Worm (Caenorhabditis elegans) whole organism, young adult: ENCODE data around the gene dcap-1.
A peak's percentile ranks its signal among the peaks of the same experiment; 100 is the strongest.

Experiments used
- B0019.2 ChIP-seq: fragments of 200-800 bp; sonication (Bioruptor generic); conservative IDR thresholded peaks from 2 replicates; pipeline ENCODE4 v1.3.6; 2022; ENCODE audit warnings: missing genetic modification reagents, missing genetic modification characterization, missing compliant biosample characterization
- B0035.1 ChIP-seq: sonication (generic microtip); optimal IDR thresholded peaks from 2 replicates; lab custom pipeline; 2016; ENCODE audit warnings: missing genetic modification characterization, mild to moderate bottlenecking, missing compliant biosample characterization, missing genotype, missing genetic modification reagents
- B0336.3 ChIP-seq: fragments of 200-800 bp; sonication (Bioruptor generic); IDR thresholded peaks from 2 replicates; pipeline ENCODE4 v1.3.6; 2022; ENCODE audit warnings: missing genetic modification characterization, missing compliant biosample characterization
- C06A6.2 ChIP-seq: fragments of 200-800 bp; sonication (Bioruptor generic); conservative IDR thresholded peaks from 2 replicates; pipeline ENCODE4 v1.3.6; 2022; ENCODE audit warnings: missing genetic modification characterization, missing compliant biosample characterization
- F23B12.7 ChIP-seq: sonication (generic microtip); optimal IDR thresholded peaks from 2 replicates; lab custom pipeline; 2017; ENCODE audit warnings: missing genetic modification characterization, mild to moderate bottlenecking, missing compliant biosample characterization, antibody characterized with exemption, moderate library complexity; ENCODE audit not compliant: insufficient read depth
- F37B4.10 ChIP-seq: fragments of 200-800 bp; sonication (Bioruptor generic); IDR thresholded peaks from 2 replicates; pipeline ENCODE4 v1.3.6; 2022; ENCODE audit warnings: missing genetic modification characterization, missing compliant biosample characterization
- F49E8.2 ChIP-seq: sonication (generic microtip); optimal IDR thresholded peaks from 3 replicates; lab custom pipeline; 2017; ENCODE audit warnings: missing genetic modification characterization, mild to moderate bottlenecking, missing compliant biosample characterization, antibody characterized with exemption, moderate library complexity; ENCODE audit not compliant: insufficient read depth
- F52B5.7 ChIP-seq: sonication (generic microtip); optimal IDR thresholded peaks from 2 replicates; lab custom pipeline; 2016; ENCODE audit warnings: mild to moderate bottlenecking, missing genetic modification characterization, missing compliant biosample characterization
- F57A8.1 ChIP-seq: fragments of 200-800 bp; sonication (Bioruptor generic); optimal IDR thresholded peaks from 2 replicates; lab custom pipeline; 2018; ENCODE audit warnings: mild to moderate bottlenecking, missing genetic modification characterization, moderate library complexity, missing compliant biosample characterization
- T26A5.8 ChIP-seq: sonication (generic microtip); optimal IDR thresholded peaks from 2 replicates; lab custom pipeline; 2016; ENCODE audit warnings: missing genetic modification characterization, missing compliant biosample characterization
- aptf-2 ChIP-seq: fragments of 200-800 bp; sonication (Bioruptor generic); conservative IDR thresholded peaks from 2 replicates; pipeline ENCODE4 v1.3.6; 2022; ENCODE audit warnings: missing genetic modification reagents, missing genetic modification characterization, missing compliant biosample characterization
- athp-1 ChIP-seq: sonication (generic microtip); optimal IDR thresholded peaks from 2 replicates; lab custom pipeline; 2017; ENCODE audit warnings: mild to moderate bottlenecking, missing genetic modification characterization, missing compliant biosample characterization
- bed-2 ChIP-seq: fragments of 200-800 bp; sonication (Bioruptor generic); IDR thresholded peaks from 2 replicates; pipeline ENCODE4 v1.3.6; 2022; ENCODE audit warnings: missing genetic modification reagents, missing genetic modification characterization, missing compliant biosample characterization
- ccch-3 ChIP-seq: fragments of 200-800 bp; sonication (Bioruptor generic); optimal IDR thresholded peaks from 2 replicates; lab custom pipeline; 2018; ENCODE audit warnings: mild to moderate bottlenecking, missing genetic modification characterization, missing compliant biosample characterization
- cebp-1 ChIP-seq, 2 experiments: fragments of 200-800 bp in 1 of 2; sonication (Bioruptor generic) in 1 of 2; sonication (generic microtip) in 1 of 2; IDR thresholded peaks in 1 of 2; optimal IDR thresholded peaks in 1 of 2; 2 replicates each; pipeline versions ENCODE4 v1.3.6 to Lab custom; 2017 to 2022; ENCODE audit warnings: missing compliant biosample characterization in 2 of 2, missing genetic modification characterization in 2 of 2, mild to moderate bottlenecking in 1 of 2, missing genetic modification reagents in 1 of 2, moderate library complexity in 1 of 2
- cebp-2 ChIP-seq: fragments of 200-800 bp; sonication (Bioruptor generic); IDR thresholded peaks from 2 replicates; pipeline ENCODE4 v1.3.6; 2022; ENCODE audit warnings: missing genetic modification characterization, missing compliant biosample characterization
- ceh-100 ChIP-seq: fragments of 200-800 bp; sonication (Bioruptor generic); IDR thresholded peaks from 2 replicates; pipeline ENCODE4 v1.3.6; 2022; ENCODE audit warnings: missing genetic modification reagents, missing genetic modification characterization, missing compliant biosample characterization
- ceh-27 ChIP-seq: fragments of 200-800 bp; sonication (Bioruptor generic); optimal IDR thresholded peaks from 2 replicates; lab custom pipeline; 2018; ENCODE audit warnings: mild to moderate bottlenecking, missing genetic modification characterization, moderate library complexity, missing compliant biosample characterization
- dpff-1 ChIP-seq: sonication (generic microtip); optimal IDR thresholded peaks from 2 replicates; lab custom pipeline; 2017; ENCODE audit warnings: mild to moderate bottlenecking, missing genetic modification characterization, missing compliant biosample characterization
- dpl-1 ChIP-seq: fragments of 150-350 bp; optimal IDR thresholded peaks from 2 replicates; lab custom pipeline; 2014; ENCODE audit warnings: missing biosample characterization, missing genetic modification reagents, missing genetic modification characterization
- ets-4 ChIP-seq: fragments of 200-800 bp; sonication (Bioruptor generic); optimal IDR thresholded peaks from 2 replicates; lab custom pipeline; 2018; ENCODE audit warnings: mild to moderate bottlenecking, missing genetic modification characterization, missing compliant biosample characterization
- fkh-3 ChIP-seq: sonication (generic microtip); optimal IDR thresholded peaks from 2 replicates; lab custom pipeline; 2016; ENCODE audit warnings: mild to moderate bottlenecking, missing genetic modification characterization, missing compliant biosample characterization
- him-1 ChIP-seq: sonication (generic microtip); optimal IDR thresholded peaks from 2 replicates; lab custom pipeline; 2016; ENCODE audit warnings: missing genotype, missing genetic modification reagents, missing genetic modification characterization, missing compliant biosample characterization
- hrde-1 ChIP-seq: sonication (generic microtip); optimal IDR thresholded peaks from 2 replicates; lab custom pipeline; 2016; ENCODE audit warnings: missing genetic modification characterization, mild to moderate bottlenecking, missing compliant biosample characterization, moderate library complexity, missing genotype, missing genetic modification reagents, borderline replicate concordance
- hsf-1 ChIP-seq: fragments of 200-800 bp; sonication (Bioruptor generic); IDR thresholded peaks from 2 replicates; pipeline ENCODE4 v1.3.6; 2022; ENCODE audit warnings: missing genetic modification reagents, missing genetic modification characterization, missing compliant biosample characterization
- lin-26 ChIP-seq: fragments of 200-800 bp; sonication (Bioruptor generic); IDR thresholded peaks from 2 replicates; pipeline ENCODE4 v1.3.6; 2022; ENCODE audit warnings: missing genetic modification reagents, missing genetic modification characterization, missing compliant biosample characterization
- lin-54 ChIP-seq: fragments of 200-800 bp; sonication (Bioruptor generic); optimal IDR thresholded peaks from 2 replicates; lab custom pipeline; 2018; ENCODE audit warnings: mild to moderate bottlenecking, missing genetic modification characterization, missing compliant biosample characterization
- lsl-1 ChIP-seq: fragments of 200-800 bp; sonication (Bioruptor generic); optimal IDR thresholded peaks from 2 replicates; lab custom pipeline; 2018; ENCODE audit warnings: mild to moderate bottlenecking, missing genetic modification characterization, moderate library complexity, missing compliant biosample characterization
- madf-6 ChIP-seq: fragments of 200-800 bp; sonication (Bioruptor generic); IDR thresholded peaks from 2 replicates; pipeline ENCODE4 v1.3.6; 2022; ENCODE audit warnings: missing genetic modification reagents, missing genetic modification characterization, missing compliant biosample characterization
- madf-8 ChIP-seq: fragments of 200-800 bp; sonication (Bioruptor generic); conservative IDR thresholded peaks from 2 replicates; pipeline ENCODE4 v1.3.6; 2022; ENCODE audit warnings: missing genetic modification reagents, missing genetic modification characterization, missing compliant biosample characterization
- mxl-1 ChIP-seq: sonication (generic microtip); optimal IDR thresholded peaks from 2 replicates; lab custom pipeline; 2016; ENCODE audit warnings: missing genetic modification characterization, missing compliant biosample characterization
- nfyb-1 ChIP-seq: fragments of 200-800 bp; sonication (Bioruptor generic); IDR thresholded peaks from 2 replicates; pipeline ENCODE4 v1.3.6; 2022; ENCODE audit warnings: missing genetic modification reagents, missing genetic modification characterization, missing compliant biosample characterization
- nhr-80 ChIP-seq: sonication (generic microtip); optimal IDR thresholded peaks from 2 replicates; lab custom pipeline; 2016; ENCODE audit warnings: missing genetic modification characterization, missing compliant biosample characterization
- rcor-1 ChIP-seq: fragments of 200-800 bp; sonication (Bioruptor generic); IDR thresholded peaks from 2 replicates; pipeline ENCODE4 v1.3.6; 2022; ENCODE audit warnings: missing genetic modification reagents, missing genetic modification characterization, missing compliant biosample characterization
- somi-1 ChIP-seq: fragments of 200-800 bp; sonication (Bioruptor generic); optimal IDR thresholded peaks from 2 replicates; lab custom pipeline; 2018; ENCODE audit warnings: mild to moderate bottlenecking, missing genetic modification characterization, missing compliant biosample characterization
- sptf-2 ChIP-seq: fragments of 200-800 bp; sonication (Bioruptor generic); optimal IDR thresholded peaks from 2 replicates; lab custom pipeline; 2018; ENCODE audit warnings: mild to moderate bottlenecking, missing genetic modification characterization, missing compliant biosample characterization
- ztf-6 ChIP-seq: fragments of 200-800 bp; sonication (Bioruptor generic); IDR thresholded peaks from 2 replicates; pipeline ENCODE4 v1.3.6; 2022; ENCODE audit warnings: missing genetic modification reagents, missing genetic modification characterization, missing compliant biosample characterization

The dcap-1 gene

ce11 chrIV:1093870-1094564 lies 39.4 kb upstream of the dcap-1 start, which contains the start of the genes cct-8 and Y55F3AR.2 (continued):
- peak; percentile 96 for TF ChIP-seq C06A6.2 (GFP tag; lab: Robert Waterston, UW)
- peak; percentile 100 for TF ChIP-seq lsl-1 (GFP tag; lab: Kevin White, UChicago)
- peak; percentile 93 for TF ChIP-seq B0019.2 (GFP tag; lab: Robert Waterston, UW)
- TF ChIP-seq F23B12.7 (tag; lab: Kevin White, UChicago): peak; percentile 90
- TF ChIP-seq ccch-3 (GFP tag; lab: Kevin White, UChicago): peak; percentile 1
- TF ChIP-seq cebp-2 (GFP tag; lab: Robert Waterston, UW): peak; percentile 96
- peak; percentile 92 for TF ChIP-seq F52B5.7
- TF ChIP-seq madf-6 (GFP tag; lab: Robert Waterston, UW): peak; percentile 98
- peak; percentile 71 for TF ChIP-seq aptf-2 (GFP tag; lab: Robert Waterston, UW)
- peak; percentile 96 for TF ChIP-seq ceh-27
- TF ChIP-seq sptf-2 (GFP tag; lab: Kevin White, UChicago): peak; percentile 8
- peak; percentile 82 for TF ChIP-seq dpl-1 (GFP tag; lab: Kevin White, UChicago)
- peak; percentile 93 for TF ChIP-seq ztf-6 (GFP tag; lab: Robert Waterston, UW)
- TF ChIP-seq dpff-1: peak; percentile 77
- peak; percentile 95 for TF ChIP-seq F49E8.2 (tag; lab: Kevin White, UChicago)
- TF ChIP-seq lin-54 (GFP tag; lab: Kevin White, UChicago): peak; percentile 99
- TF ChIP-seq T26A5.8 (tag; lab: Kevin White, UChicago): peak; percentile 82
- peak; percentile 65; the same call in 1 of the 2 replicates for TF ChIP-seq lin-26 (GFP tag; lab: Robert Waterston, UW)
- peak; percentile 87 for TF ChIP-seq somi-1 (GFP tag; lab: Kevin White, UChicago)
- no peak for TF ChIP-seq bed-2 (GFP tag; lab: Robert Waterston, UW)

- TF ChIP-seq fkh-3 (tag; lab: Kevin White, UChicago) (no peak), ceh-100 (GFP tag; lab: Robert Waterston, UW) (no peak), B0336.3 (no peak), F57A8.1 (no peak), cebp-1 (GFP tag; IDR thresholded peaks at IDR 0.05; lab: Robert Waterston, UW) (no peak), cebp-1 (tag; optimal IDR thresholded peaks at IDR 0.05; lab: Kevin White, UChicago) (peak; percentile 15), nfyb-1 (GFP tag; lab: Robert Waterston, UW) (0 out of 2 replicates have a peak, but pooled peaks have one; percentile 10), ceh-27 (no peak), madf-8 (GFP tag; lab: Robert Waterston, UW) (no peak), rcor-1 (GFP tag; lab: Robert Waterston, UW) (no peak), C06A6.2 (GFP tag; lab: Robert Waterston, UW) (no peak), athp-1 (tag; lab: Kevin White, UChicago) (no peak), F52B5.7 (no peak), hsf-1 (no peak), mxl-1 (tag; lab: Kevin White, UChicago) (no peak), F37B4.10 (GFP tag; lab: Robert Waterston, UW) (no peak), him-1 (tag; lab: Kevin White, UChicago) (no peak), hrde-1 (no peak)
These were observed 32.3 kb upstream of the dcap-1 start, which contains the start of gene csn-4 for ce11 chrIV:1086913-1087312. Gene csn-4, minus strand, starts transcription at chrIV:1087013.

ce11 chrIV:1075484-1075883 lies 20.9 kb upstream of the dcap-1 start:
- TF ChIP-seq lin-54 (GFP tag; lab: Kevin White, UChicago) (no peak), ets-4 (GFP tag; lab: Kevin White, UChicago) (no peak), B0035.1 (tag; lab: Kevin White, UChicago) (no peak), nhr-80 (peak; percentile 33)
